Fruit fly (Drosophila melanogaster) whole organism, embryonic: ENCODE results near the gene CG13081.
A peak's percentile ranks its signal among the peaks of the same experiment; 100 is the strongest.

Experiments
- Abd-B ChIP-seq: fragments of 200-800 bp; sonication (Bioruptor generic); optimal IDR thresholded peaks from 2 replicates; lab custom pipeline; 2018; ENCODE audit warnings: missing biosample characterization, mild to moderate bottlenecking, missing genetic modification characterization, moderate library complexity
- BtbVII ChIP-seq: fragments of 200-800 bp; sonication (Bioruptor generic); optimal IDR thresholded peaks from 3 replicates; lab custom pipeline; 2017; ENCODE audit warnings: missing biosample characterization, mild to moderate bottlenecking, missing genetic modification characterization
- CG10274 ChIP-seq: fragments of 200-800 bp; sonication (Bioruptor generic); optimal IDR thresholded peaks from 3 replicates; lab custom pipeline; 2017; ENCODE audit warnings: missing biosample characterization, mild to moderate bottlenecking, missing genetic modification characterization
- CG11093 ChIP-seq: fragments of 200-800 bp; sonication (Bioruptor generic); IDR thresholded peaks from 3 replicates; pipeline ENCODE4 v1.3.6; 2022; ENCODE audit warnings: missing biosample characterization, missing genetic modification characterization
- CG11398 ChIP-seq: fragments of 200-800 bp; sonication (Bioruptor generic); optimal IDR thresholded peaks from 2 replicates; lab custom pipeline; 2016; ENCODE audit warnings: missing biosample characterization, missing genetic modification characterization
- CG11695 ChIP-seq: fragments of 200-800 bp; sonication (Bioruptor generic); IDR thresholded peaks from 3 replicates; pipeline ENCODE4 v1.3.6; 2022; ENCODE audit warnings: missing biosample characterization, missing genetic modification characterization
- CG11723 ChIP-seq: fragments of 200-800 bp; sonication (Bioruptor generic); optimal IDR thresholded peaks from 2 replicates; lab custom pipeline; 2017; ENCODE audit warnings: missing biosample characterization, mild to moderate bottlenecking, missing genetic modification characterization
- CG13424 ChIP-seq: fragments of 200-800 bp; sonication (Bioruptor generic); optimal IDR thresholded peaks from 2 replicates; lab custom pipeline; 2019; ENCODE audit warnings: missing biosample characterization, mild to moderate bottlenecking, missing genetic modification characterization, moderate library complexity
- CG13624 ChIP-seq: fragments of 200-800 bp; sonication (Bioruptor generic); optimal IDR thresholded peaks from 2 replicates; lab custom pipeline; 2016; ENCODE audit warnings: missing biosample characterization, missing genetic modification characterization
- CG15696 ChIP-seq: fragments of 200-800 bp; sonication (Bioruptor generic); optimal IDR thresholded peaks from 2 replicates; lab custom pipeline; 2019; ENCODE audit warnings: missing biosample characterization, mild to moderate bottlenecking, missing genetic modification characterization, moderate library complexity
- CG16863 ChIP-seq: fragments of 200-800 bp; sonication (Bioruptor generic); optimal IDR thresholded peaks from 3 replicates; lab custom pipeline; 2016; ENCODE audit warnings: missing biosample characterization, missing genetic modification characterization
- CG30431 ChIP-seq: fragments of 200-800 bp; sonication (Bioruptor generic); optimal IDR thresholded peaks from 2 replicates; lab custom pipeline; 2017; ENCODE audit warnings: missing biosample characterization, missing genetic modification characterization
- CG34224 ChIP-seq: fragments of 200-800 bp; sonication (Bioruptor generic); IDR thresholded peaks from 3 replicates; pipeline ENCODE4 v1.3.6; 2022; ENCODE audit warnings: missing biosample characterization, missing genetic modification characterization; ENCODE audit not compliant: partially characterized antibody
- CG3847 ChIP-seq: fragments of 200-800 bp; sonication (Bioruptor generic); IDR thresholded peaks from 2 replicates; pipeline ENCODE4 v1.3.6; 2022; ENCODE audit warnings: missing biosample characterization, missing genetic modification characterization
- CG7357 ChIP-seq: fragments of 200-800 bp; sonication (Bioruptor generic); IDR thresholded peaks from 3 replicates; pipeline ENCODE4 v1.3.6; 2022; ENCODE audit warnings: missing biosample characterization, missing genetic modification characterization
- CG8281 ChIP-seq: fragments of 200-800 bp; sonication (Bioruptor generic); optimal IDR thresholded peaks from 2 replicates; lab custom pipeline; 2018; ENCODE audit warnings: missing biosample characterization, mild to moderate bottlenecking, missing genetic modification characterization, moderate library complexity
- CG8388 ChIP-seq: fragments of 200-800 bp; sonication (Bioruptor generic); optimal IDR thresholded peaks from 2 replicates; lab custom pipeline; 2019; ENCODE audit warnings: missing biosample characterization, mild to moderate bottlenecking, missing genetic modification characterization, moderate library complexity
- CG9727 ChIP-seq: fragments of 200-800 bp; sonication (Bioruptor generic); optimal IDR thresholded peaks from 3 replicates; lab custom pipeline; 2017; ENCODE audit warnings: missing biosample characterization, mild to moderate bottlenecking, missing genetic modification characterization
- CkIIα-i1 ChIP-seq: fragments of 200-800 bp; sonication (Bioruptor generic); IDR thresholded peaks from 2 replicates; pipeline ENCODE4 v1.3.6; 2022; ENCODE audit warnings: missing biosample characterization, missing genetic modification characterization
- Hr3 ChIP-seq: fragments of 200-800 bp; sonication (Bioruptor generic); optimal IDR thresholded peaks from 3 replicates; lab custom pipeline; 2016; ENCODE audit warnings: missing biosample characterization, missing genetic modification characterization
- MTF-1 ChIP-seq: fragments of 200-800 bp; sonication (Bioruptor generic); optimal IDR thresholded peaks from 2 replicates; lab custom pipeline; 2018; ENCODE audit warnings: missing biosample characterization, mild to moderate bottlenecking, missing genetic modification characterization, borderline replicate concordance
- Six4 ChIP-seq: fragments of 200-800 bp; sonication (Bioruptor generic); optimal IDR thresholded peaks from 2 replicates; lab custom pipeline; 2016; ENCODE audit warnings: missing biosample characterization, missing genetic modification characterization
- Sox100B ChIP-seq: fragments of 200-800 bp; sonication (Bioruptor generic); optimal IDR thresholded peaks from 3 replicates; lab custom pipeline; 2018; ENCODE audit warnings: missing biosample characterization, mild to moderate bottlenecking, missing genetic modification characterization
- Ssrp ChIP-seq: fragments of 200-800 bp; sonication (Bioruptor generic); optimal IDR thresholded peaks from 2 replicates; lab custom pipeline; 2018; ENCODE audit warnings: missing biosample characterization, mild to moderate bottlenecking, missing genetic modification characterization, moderate library complexity
- Stat92E ChIP-seq, 3 experiments: fragments of >200 bp in 2 of 3; fragments of 200-800 bp in 1 of 3; sonication (Bioruptor generic) in 1 of 3; optimal IDR thresholded peaks; 2 replicates each; lab custom pipeline; 2017 to 2019; ENCODE audit warnings: missing biosample characterization in 3 of 3, missing genetic modification characterization in 3 of 3, mild to moderate bottlenecking in 1 of 3, moderate library complexity in 1 of 3
- TFAM ChIP-seq: fragments of 200-800 bp; sonication (Bioruptor generic); optimal IDR thresholded peaks from 2 replicates; lab custom pipeline; 2017; ENCODE audit warnings: missing biosample characterization, missing genetic modification characterization, inconsistent platforms
- ase ChIP-seq: fragments of 200-800 bp; sonication (Bioruptor generic); IDR thresholded peaks from 3 replicates; pipeline ENCODE4 v1.3.6; 2022; ENCODE audit warnings: missing biosample characterization, missing genetic modification characterization
- bcd ChIP-seq: fragments of 200-800 bp; sonication (Bioruptor generic); optimal IDR thresholded peaks from 2 replicates; lab custom pipeline; 2017; ENCODE audit warnings: missing biosample characterization, mild to moderate bottlenecking, missing genetic modification characterization
- caup ChIP-seq: fragments of 200-800 bp; sonication (Bioruptor generic); optimal IDR thresholded peaks from 3 replicates; lab custom pipeline; 2017; ENCODE audit warnings: missing biosample characterization, mild to moderate bottlenecking, missing genetic modification characterization, moderate library complexity; ENCODE audit not compliant: severe bottlenecking
- chinmo ChIP-seq: fragments of 200-800 bp; sonication (Bioruptor generic); IDR thresholded peaks from 4 replicates; pipeline ENCODE4 v1.3.6; 2022; ENCODE audit warnings: missing biosample characterization, missing genetic modification characterization; ENCODE audit not compliant: partially characterized antibody
- gsb ChIP-seq: fragments of 200-800 bp; sonication (Bioruptor generic); IDR thresholded peaks from 2 replicates; pipeline ENCODE4 v1.3.6; 2022; ENCODE audit warnings: missing biosample characterization, missing genetic modification characterization
- h ChIP-seq: fragments of >200 bp; optimal IDR thresholded peaks from 2 replicates; lab custom pipeline; 2017
- jigr1 ChIP-seq: fragments of 200-800 bp; sonication (Bioruptor generic); IDR thresholded peaks from 3 replicates; pipeline ENCODE4 v1.3.6; 2022; ENCODE audit warnings: missing biosample characterization, missing genetic modification characterization
- lab ChIP-seq: fragments of 200-800 bp; sonication (Bioruptor generic); optimal IDR thresholded peaks from 3 replicates; lab custom pipeline; 2017; ENCODE audit warnings: missing biosample characterization, missing genetic modification characterization, mild to moderate bottlenecking, moderate library complexity, missing genetic modification reagents
- lola ChIP-seq, 3 experiments: fragments of >200 bp in 2 of 3; fragments of 200-800 bp in 1 of 3; sonication (Bioruptor generic) in 1 of 3; optimal IDR thresholded peaks; 2 replicates each; lab custom pipeline; 2017 to 2019; ENCODE audit warnings: missing biosample characterization in 3 of 3, missing genetic modification characterization in 3 of 3, mild to moderate bottlenecking in 1 of 3, moderate library complexity in 1 of 3
- nmo ChIP-seq: fragments of 200-800 bp; sonication (Bioruptor generic); optimal IDR thresholded peaks from 2 replicates; lab custom pipeline; 2018; ENCODE audit warnings: missing biosample characterization, mild to moderate bottlenecking, missing genetic modification characterization, moderate library complexity
- pb ChIP-seq: fragments of 200-800 bp; sonication (Bioruptor generic); optimal IDR thresholded peaks from 3 replicates; lab custom pipeline; 2016; ENCODE audit warnings: missing biosample characterization, missing genetic modification characterization
- pita ChIP-seq: fragments of 200-800 bp; sonication (Bioruptor generic); optimal IDR thresholded peaks from 2 replicates; lab custom pipeline; 2017; ENCODE audit warnings: missing biosample characterization, mild to moderate bottlenecking, missing genetic modification characterization
- salm ChIP-seq: fragments of 200-800 bp; sonication (Bioruptor generic); optimal IDR thresholded peaks from 2 replicates; lab custom pipeline; 2018; ENCODE audit warnings: missing biosample characterization, mild to moderate bottlenecking, missing genetic modification characterization
- sc ChIP-seq, 3 experiments: fragments of >200 bp in 2 of 3; fragments of 200-800 bp in 1 of 3; sonication (Bioruptor generic) in 1 of 3; optimal IDR thresholded peaks; 2 replicates in 2 of 3; 3 replicates in 1 of 3; lab custom pipeline; 2017; ENCODE audit warnings: mild to moderate bottlenecking in 1 of 3, missing biosample characterization in 1 of 3, missing genetic modification characterization in 1 of 3, missing genetic modification reagents in 1 of 3
- sima ChIP-seq: fragments of 200-800 bp; sonication (Bioruptor generic); optimal IDR thresholded peaks from 2 replicates; lab custom pipeline; 2016; ENCODE audit warnings: missing biosample characterization, missing genetic modification characterization
- tll ChIP-seq, 2 experiments: fragments of 200-800 bp in 1 of 2; fragments of >200 bp in 1 of 2; sonication (Bioruptor generic) in 1 of 2; optimal IDR thresholded peaks; 2 replicates each; lab custom pipeline; 2017 to 2019; ENCODE audit warnings: missing biosample characterization in 2 of 2, missing genetic modification characterization in 2 of 2, mild to moderate bottlenecking in 1 of 2, moderate library complexity in 1 of 2

The CG13081 gene

DNA sequence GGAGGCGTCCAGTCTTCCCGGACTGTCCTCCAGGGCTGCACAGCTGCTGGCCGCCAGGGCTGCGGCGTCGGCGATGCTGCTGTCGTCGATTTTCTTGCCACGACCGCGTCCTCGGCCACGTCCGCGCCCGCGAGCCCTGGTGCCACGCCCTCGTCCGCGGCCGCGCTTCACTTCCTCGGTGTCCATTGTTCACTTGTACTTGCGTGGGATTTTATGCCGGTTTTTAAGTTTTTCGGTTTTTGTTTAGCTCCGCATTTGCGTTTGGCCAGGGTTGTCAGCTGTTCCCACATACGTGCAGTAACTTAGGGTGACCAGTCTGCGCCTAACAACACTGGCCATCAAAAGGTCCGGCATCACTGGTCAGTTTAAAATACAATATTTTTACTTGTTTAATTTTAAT is 41.8 kb downstream of the CG13081 start, which contains the start of gene Hakai (continued):
- TF ChIP-seq CG10274 (GFP tag; lab: Kevin White, UChicago) (no peak), CG34224 (GFP tag; lab: Robert Waterston, UW) (peak; percentile 57; the same call in 2 of the 3 replicates), bcd (GFP tag; lab: Kevin White, UChicago) (peak; percentile 54), ase (GFP tag; lab: Robert Waterston, UW) (no peak), tll (GFP tag; optimal IDR thresholded peaks at IDR 0.05; lab: Kevin White, UChicago) (no peak), Sox100B (GFP tag; lab: Kevin White, UChicago) (no peak), CG9727 (GFP tag; lab: Kevin White, UChicago) (peak; percentile 50), Six4 (GFP tag; lab: Kevin White, UChicago) (peak; percentile 73), pita (GFP tag; lab: Kevin White, UChicago) (no peak), lola (GFP tag; optimal IDR thresholded peaks at IDR 0.05; lab: Kevin White, UChicago) (peak in 1 of 3 experiments; percentile 15), CG16863 (GFP tag; lab: Kevin White, UChicago) (peak; percentile 48), CG11398 (GFP tag; lab: Kevin White, UChicago) (peak; percentile 32), BtbVII (no peak), salm (tag; lab: Kevin White, UChicago) (no peak), chinmo (GFP tag; lab: Robert Waterston, UW) (no peak), sima (GFP tag; lab: Kevin White, UChicago) (peak; percentile 22), CG13424 (tag; lab: Kevin White, UChicago) (peak; percentile 51), Abd-B (peak; percentile 31), CG8388 (GFP tag; lab: Kevin White, UChicago) (peak; percentile 37), gsb (no peak), pb (GFP tag; lab: Kevin White, UChicago) (peak; percentile 70), TFAM (GFP tag; lab: Kevin White, UChicago) (no peak), CG3847 (peak; percentile 89), CG11695 (GFP tag; lab: Robert Waterston, UW) (no peak), CkIIα-i1 (GFP tag; lab: Robert Waterston, UW) (no peak), CG15696 (tag; lab: Kevin White, UChicago) (peak; percentile 33), Stat92E (GFP tag; optimal IDR thresholded peaks at IDR 0.05; lab: Kevin White, UChicago) (no peak), CG30431 (GFP tag; lab: Kevin White, UChicago) (peak; percentile 18), sc (optimal IDR thresholded peaks at IDR 0.05; lab: Kevin White, UChicago) (no peak), sc (GFP tag; optimal IDR thresholded peaks at IDR 0.05; lab: Kevin White, UChicago) (no peak), CG7357 (GFP tag; lab: Robert Waterston, UW) (peak; percentile 35; the same call in 1 of the 3 replicates), nmo (GFP tag; lab: Kevin White, UChicago) (peak; percentile 65), Hr3 (GFP tag; lab: Kevin White, UChicago) (peak; percentile 30), CG11093 (GFP tag; lab: Robert Waterston, UW) (peak; percentile 47; the same call in 1 of the 3 replicates), MTF-1 (no peak), caup (GFP tag; lab: Kevin White, UChicago) (peak; percentile 26), CG13624 (peak; percentile 77), lab (GFP tag; lab: Kevin White, UChicago) (peak; percentile 59), h (lab: Kevin White, UChicago) (no peak), CG11723 (GFP tag; lab: Kevin White, UChicago) (peak; percentile 1), jigr1 (no peak), Ssrp (no peak), CG8281 (tag; lab: Kevin White, UChicago) (no peak)
- TF ChIP-seq, all 482 proteins: peak for 296
